Worm (Caenorhabditis elegans): ENCODE results near the gene K08D8.12.

DNA sequence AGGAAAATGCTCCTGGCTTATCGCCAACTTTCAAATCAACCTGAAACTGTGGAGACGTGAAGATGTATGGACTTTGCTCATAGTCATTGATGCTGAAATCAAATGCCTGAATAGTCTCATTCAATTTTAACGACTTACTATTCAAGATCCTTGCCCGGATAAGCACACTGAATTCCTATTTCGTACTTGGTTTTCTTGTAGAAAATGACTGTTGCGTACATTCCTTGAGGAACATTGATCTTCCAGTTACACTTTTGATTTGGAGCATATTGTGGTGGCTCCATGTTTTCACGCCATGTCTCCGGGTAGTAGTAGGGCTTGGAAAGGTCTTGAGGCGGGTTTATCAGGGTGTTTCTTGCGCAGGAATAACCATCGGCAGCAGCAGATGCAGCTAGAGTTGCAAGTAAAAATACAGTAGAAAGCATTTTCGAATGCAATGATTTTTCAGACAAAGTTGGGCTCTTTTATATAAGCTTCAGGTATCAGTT lies 21.3 kb downstream of the K08D8.12 start, which contains the start of gene irg-6:
- TF ChIP-seq cog-1 (tag; optimal IDR thresholded peaks at IDR 0.05) (no peak), flt-1 (GFP tag; IDR thresholded peaks at IDR 0.05) (no peak), ztf-29 (GFP tag; IDR thresholded peaks at IDR 0.05) (no peak), med-1 (GFP tag; optimal IDR thresholded peaks at IDR 0.05; ENCODE audit: insufficient read depth) (no peak), ztf-23 (GFP tag; IDR thresholded peaks at IDR 0.05) (no peak), tab-1 (GFP tag; IDR thresholded peaks at IDR 0.05) (no peak), T22C8.4 (GFP tag; IDR thresholded peaks at IDR 0.05) (no peak), klf-2 (GFP tag; conservative IDR thresholded peaks at IDR 0.05) (no peak)

All from whole organism, midembryonic.